Worm (Caenorhabditis elegans): ENCODE results near the gene F14H8.4.

DNA sequence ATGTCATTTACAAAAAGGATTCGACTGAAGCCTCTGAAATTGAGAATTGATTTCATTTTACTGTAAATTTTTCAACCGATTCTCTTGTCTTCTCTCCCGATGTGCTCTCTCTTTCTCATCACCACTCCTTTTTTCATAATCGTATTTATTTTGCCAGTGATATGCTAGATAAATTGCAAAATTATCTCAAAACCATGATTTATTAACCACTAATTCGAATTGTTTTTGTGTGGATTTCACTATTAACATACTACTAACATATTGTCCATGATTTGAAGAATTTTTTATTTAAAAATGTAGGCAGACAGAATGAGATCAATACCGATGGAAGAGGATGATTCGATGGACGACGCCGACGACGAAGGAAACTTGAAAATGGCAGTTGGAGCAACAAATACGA, 43.5 kb downstream of the F14H8.4 start, which contains the start of gene C25D7.10:
- no peak for TF ChIP-seq dpl-1 (GFP tag; optimal IDR thresholded peaks at IDR 0.05)
- TF ChIP-seq attf-3 (GFP tag; conservative IDR thresholded peaks at IDR 0.05) = no peak
- TF ChIP-seq snpc-4 (GFP tag; optimal IDR thresholded peaks at IDR 0.05) = no peak
- no peak for TF ChIP-seq snpc-4 (tag; optimal IDR thresholded peaks at IDR 0.05)
